Fruit fly (Drosophila melanogaster) whole organism, embryonic: ENCODE measurements around the gene Rtca.

ENCODE experiments used
- Abd-B ChIP-seq: fragments of 200-800 bp; sonication (Bioruptor generic); optimal IDR thresholded peaks from 2 replicates; lab custom pipeline; 2018; ENCODE audit warnings: missing biosample characterization, mild to moderate bottlenecking, missing genetic modification characterization, moderate library complexity
- Antp ChIP-seq: fragments of 200-800 bp; sonication (Bioruptor generic); optimal IDR thresholded peaks from 3 replicates; lab custom pipeline; 2016; ENCODE audit warnings: missing biosample characterization, missing genetic modification characterization
- Atf3 ChIP-seq: fragments of 200-800 bp; sonication (Bioruptor generic); optimal IDR thresholded peaks from 3 replicates; lab custom pipeline; 2016; ENCODE audit warnings: missing biosample characterization, missing genetic modification characterization
- CG10209 ChIP-seq: fragments of 200-800 bp; sonication (Bioruptor generic); optimal IDR thresholded peaks from 3 replicates; lab custom pipeline; 2017; ENCODE audit warnings: missing biosample characterization, mild to moderate bottlenecking, missing genetic modification characterization, missing genetic modification reagents
- CG10366 ChIP-seq: fragments of 200-800 bp; sonication (Bioruptor generic); IDR thresholded peaks from 2 replicates; pipeline ENCODE4 v1.3.6; 2022; ENCODE audit warnings: missing biosample characterization, missing genetic modification characterization
- CG12942 ChIP-seq: fragments of 200-800 bp; sonication (Bioruptor generic); optimal IDR thresholded peaks from 3 replicates; lab custom pipeline; 2016; ENCODE audit warnings: missing biosample characterization, missing genetic modification characterization
- CG14667 ChIP-seq: fragments of 200-800 bp; sonication (Bioruptor generic); IDR thresholded peaks from 2 replicates; pipeline ENCODE4 v1.3.6; 2022; ENCODE audit warnings: missing biosample characterization, missing genetic modification characterization
- CG14860 ChIP-seq: fragments of 200-800 bp; sonication (Bioruptor generic); IDR thresholded peaks from 3 replicates; pipeline ENCODE4 v1.3.6; 2022; ENCODE audit warnings: missing biosample characterization, missing genetic modification characterization; ENCODE audit not compliant: partially characterized antibody
- CG14965 ChIP-seq: fragments of 200-800 bp; sonication (Bioruptor generic); optimal IDR thresholded peaks from 2 replicates; lab custom pipeline; 2016; ENCODE audit warnings: missing biosample characterization, missing genetic modification characterization, borderline replicate concordance
- CG16813 ChIP-seq: fragments of 200-800 bp; sonication (Bioruptor generic); IDR thresholded peaks from 3 replicates; pipeline ENCODE4 v1.3.6; 2022; ENCODE audit warnings: missing biosample characterization, missing genetic modification characterization; ENCODE audit not compliant: partially characterized antibody
- CG2116 ChIP-seq: fragments of 200-800 bp; sonication (Bioruptor generic); optimal IDR thresholded peaks from 3 replicates; lab custom pipeline; 2018; ENCODE audit warnings: missing biosample characterization, mild to moderate bottlenecking, missing genetic modification characterization
- CG2199 ChIP-seq: fragments of 200-800 bp; sonication (Bioruptor generic); IDR thresholded peaks from 3 replicates; pipeline ENCODE4 v1.3.6; 2022; ENCODE audit warnings: missing biosample characterization, missing genetic modification characterization
- CG31224 ChIP-seq: fragments of 200-800 bp; sonication (Bioruptor generic); IDR thresholded peaks from 2 replicates; pipeline ENCODE4 v1.3.6; 2022; ENCODE audit warnings: missing biosample characterization, missing genetic modification characterization
- CG33213 ChIP-seq: fragments of 200-800 bp; sonication (Bioruptor generic); optimal IDR thresholded peaks from 3 replicates; lab custom pipeline; 2016; ENCODE audit warnings: missing biosample characterization, missing genetic modification characterization
- CG3838 ChIP-seq: fragments of 200-800 bp; sonication (Bioruptor generic); optimal IDR thresholded peaks from 3 replicates; lab custom pipeline; 2016; ENCODE audit warnings: missing biosample characterization, missing genetic modification characterization
- CG4707 ChIP-seq: fragments of 200-800 bp; sonication (Bioruptor generic); optimal IDR thresholded peaks from 2 replicates; lab custom pipeline; 2018; ENCODE audit warnings: missing biosample characterization, mild to moderate bottlenecking, missing genetic modification characterization, moderate library complexity
- CG6689 ChIP-seq: fragments of 200-800 bp; sonication (Bioruptor generic); IDR thresholded peaks from 2 replicates; pipeline ENCODE4 v1.3.6; 2022; ENCODE audit warnings: missing biosample characterization, missing genetic modification characterization
- CG6813 ChIP-seq: fragments of 200-800 bp; sonication (Bioruptor generic); optimal IDR thresholded peaks from 2 replicates; lab custom pipeline; 2017; ENCODE audit warnings: missing biosample characterization, missing genetic modification characterization, mild to moderate bottlenecking, moderate library complexity, missing genetic modification reagents
- CG7745 ChIP-seq: fragments of 200-800 bp; sonication (Bioruptor generic); optimal IDR thresholded peaks from 2 replicates; lab custom pipeline; 2018; ENCODE audit warnings: missing biosample characterization, mild to moderate bottlenecking, missing genetic modification characterization, moderate library complexity
- CG9609 ChIP-seq: fragments of 200-800 bp; sonication (Bioruptor generic); optimal IDR thresholded peaks from 3 replicates; lab custom pipeline; 2016; ENCODE audit warnings: missing biosample characterization, missing genetic modification characterization
- CkIIα-i1 ChIP-seq: fragments of 200-800 bp; sonication (Bioruptor generic); IDR thresholded peaks from 2 replicates; pipeline ENCODE4 v1.3.6; 2022; ENCODE audit warnings: missing biosample characterization, missing genetic modification characterization
- CoRest ChIP-seq: fragments of 200-800 bp; sonication (Bioruptor generic); optimal IDR thresholded peaks from 3 replicates; lab custom pipeline; 2018; ENCODE audit warnings: missing biosample characterization, mild to moderate bottlenecking, missing genetic modification characterization, moderate library complexity
- D19B ChIP-seq: fragments of 200-800 bp; sonication (Bioruptor generic); optimal IDR thresholded peaks from 2 replicates; lab custom pipeline; 2017; ENCODE audit warnings: missing biosample characterization, mild to moderate bottlenecking, missing genetic modification characterization
- Dp ChIP-seq: fragments of 200-800 bp; sonication (Bioruptor generic); optimal IDR thresholded peaks from 2 replicates; lab custom pipeline; 2018; ENCODE audit warnings: missing biosample characterization, mild to moderate bottlenecking, missing genetic modification characterization, moderate library complexity
- Fer1 ChIP-seq: fragments of 200-800 bp; sonication (Bioruptor generic); optimal IDR thresholded peaks from 2 replicates; lab custom pipeline; 2017; ENCODE audit warnings: missing biosample characterization, mild to moderate bottlenecking, missing genetic modification characterization
- Fer2 ChIP-seq: fragments of 200-800 bp; sonication (Bioruptor generic); optimal IDR thresholded peaks from 2 replicates; lab custom pipeline; 2018; ENCODE audit warnings: missing biosample characterization, mild to moderate bottlenecking, missing genetic modification characterization, moderate library complexity
- HLH4C ChIP-seq: fragments of 200-800 bp; sonication (Bioruptor generic); IDR thresholded peaks from 3 replicates; pipeline ENCODE4 v1.3.6; 2022; ENCODE audit warnings: missing biosample characterization, missing genetic modification characterization; ENCODE audit not compliant: partially characterized antibody
- HmgZ ChIP-seq: fragments of 200-800 bp; sonication (Bioruptor generic); optimal IDR thresholded peaks from 2 replicates; lab custom pipeline; 2018; ENCODE audit warnings: missing biosample characterization, mild to moderate bottlenecking, missing genetic modification characterization
- Jarid2 ChIP-seq: fragments of 200-800 bp; sonication (Bioruptor generic); optimal IDR thresholded peaks from 3 replicates; lab custom pipeline; 2017; ENCODE audit warnings: mild to moderate bottlenecking, missing biosample characterization, missing genetic modification reagents, missing genetic modification characterization
- Kr ChIP-seq: fragments of 200-800 bp; sonication (Bioruptor generic); optimal IDR thresholded peaks from 2 replicates; lab custom pipeline; 2017; ENCODE audit warnings: missing biosample characterization, mild to moderate bottlenecking, missing genetic modification characterization
- Ravus ChIP-seq: fragments of 200-800 bp; sonication (Bioruptor generic); IDR thresholded peaks from 2 replicates; pipeline ENCODE4 v1.3.6; 2022; ENCODE audit warnings: missing biosample characterization, missing genetic modification characterization
- Sry-β ChIP-seq: fragments of 200-800 bp; sonication (Bioruptor generic); optimal IDR thresholded peaks from 2 replicates; lab custom pipeline; 2018; ENCODE audit warnings: missing biosample characterization, mild to moderate bottlenecking, missing genetic modification characterization, moderate library complexity
- al ChIP-seq: fragments of 200-800 bp; sonication (Bioruptor generic); IDR thresholded peaks from 2 replicates; pipeline ENCODE4 v1.3.6; 2022; ENCODE audit warnings: missing biosample characterization, missing genetic modification characterization
- amos ChIP-seq: fragments of 200-800 bp; sonication (Bioruptor generic); IDR thresholded peaks from 2 replicates; pipeline ENCODE4 v1.3.6; 2022; ENCODE audit warnings: missing biosample characterization, missing genetic modification characterization; ENCODE audit not compliant: partially characterized antibody
- ap ChIP-seq: fragments of 200-800 bp; sonication (Bioruptor generic); IDR thresholded peaks from 2 replicates; pipeline ENCODE4 v1.3.6; 2022; ENCODE audit warnings: missing biosample characterization, missing genetic modification characterization
- az2 ChIP-seq: fragments of 200-800 bp; sonication (Bioruptor generic); optimal IDR thresholded peaks from 3 replicates; lab custom pipeline; 2016; ENCODE audit warnings: missing biosample characterization, missing genetic modification characterization
- chm ChIP-seq: fragments of 200-800 bp; sonication (Bioruptor generic); IDR thresholded peaks from 2 replicates; pipeline ENCODE4 v1.3.6; 2022; ENCODE audit warnings: missing biosample characterization, missing genetic modification characterization
- dmrt11E ChIP-seq: fragments of 200-800 bp; sonication (Bioruptor generic); optimal IDR thresholded peaks from 3 replicates; lab custom pipeline; 2018; ENCODE audit warnings: missing biosample characterization, mild to moderate bottlenecking, missing genetic modification characterization, moderate library complexity
- fd102C ChIP-seq: fragments of 200-800 bp; sonication (Bioruptor generic); optimal IDR thresholded peaks from 2 replicates; lab custom pipeline; 2018; ENCODE audit warnings: missing biosample characterization, mild to moderate bottlenecking, missing genetic modification characterization, moderate library complexity
- fd3F ChIP-seq: fragments of 200-800 bp; sonication (Bioruptor generic); optimal IDR thresholded peaks from 2 replicates; lab custom pipeline; 2018; ENCODE audit warnings: missing biosample characterization, mild to moderate bottlenecking, missing genetic modification characterization, moderate library complexity
- fu2 ChIP-seq: fragments of 200-800 bp; sonication (Bioruptor generic); optimal IDR thresholded peaks from 2 replicates; lab custom pipeline; 2016; ENCODE audit warnings: missing biosample characterization, missing genetic modification characterization
- peb ChIP-seq: fragments of 200-800 bp; sonication (Bioruptor generic); IDR thresholded peaks from 2 replicates; pipeline ENCODE4 v1.3.6; 2022; ENCODE audit warnings: missing biosample characterization, missing genetic modification characterization
- pho ChIP-seq: fragments of 200-800 bp; sonication (Bioruptor generic); optimal IDR thresholded peaks from 2 replicates; lab custom pipeline; 2016; ENCODE audit warnings: missing biosample characterization, missing genetic modification characterization
- pum ChIP-seq: fragments of 200-800 bp; sonication (Bioruptor generic); optimal IDR thresholded peaks from 2 replicates; lab custom pipeline; 2016; ENCODE audit warnings: missing biosample characterization, missing genetic modification characterization
- ranshi ChIP-seq: fragments of 200-800 bp; sonication (Bioruptor generic); IDR thresholded peaks from 2 replicates; pipeline ENCODE4 v1.3.6; 2022; ENCODE audit warnings: missing biosample characterization, missing genetic modification characterization
- repo ChIP-seq: fragments of 200-800 bp; sonication (Bioruptor generic); optimal IDR thresholded peaks from 2 replicates; lab custom pipeline; 2016; ENCODE audit warnings: missing biosample characterization, missing genetic modification characterization
- slbo ChIP-seq: fragments of 200-800 bp; sonication (Bioruptor generic); IDR thresholded peaks from 2 replicates; pipeline ENCODE4 v1.3.6; 2022; ENCODE audit warnings: missing biosample characterization, missing genetic modification characterization
- stwl ChIP-seq: fragments of 200-800 bp; sonication (Bioruptor generic); optimal IDR thresholded peaks from 3 replicates; lab custom pipeline; 2018; ENCODE audit warnings: missing biosample characterization, mild to moderate bottlenecking, missing genetic modification characterization, moderate library complexity
- tna ChIP-seq: fragments of 200-800 bp; sonication (Bioruptor generic); IDR thresholded peaks from 2 replicates; pipeline ENCODE4 v1.3.6; 2022; ENCODE audit warnings: missing biosample characterization, missing genetic modification characterization; ENCODE audit not compliant: partially characterized antibody
- tup ChIP-seq: fragments of 200-800 bp; sonication (Bioruptor generic); optimal IDR thresholded peaks from 2 replicates; lab custom pipeline; 2016; ENCODE audit warnings: missing biosample characterization, mild to moderate bottlenecking, missing genetic modification characterization, moderate library complexity
- zf30C ChIP-seq: fragments of 200-800 bp; sonication (Bioruptor generic); optimal IDR thresholded peaks from 3 replicates; lab custom pipeline; 2018; ENCODE audit warnings: missing biosample characterization, mild to moderate bottlenecking, missing genetic modification characterization

Gene Rtca

DNA sequence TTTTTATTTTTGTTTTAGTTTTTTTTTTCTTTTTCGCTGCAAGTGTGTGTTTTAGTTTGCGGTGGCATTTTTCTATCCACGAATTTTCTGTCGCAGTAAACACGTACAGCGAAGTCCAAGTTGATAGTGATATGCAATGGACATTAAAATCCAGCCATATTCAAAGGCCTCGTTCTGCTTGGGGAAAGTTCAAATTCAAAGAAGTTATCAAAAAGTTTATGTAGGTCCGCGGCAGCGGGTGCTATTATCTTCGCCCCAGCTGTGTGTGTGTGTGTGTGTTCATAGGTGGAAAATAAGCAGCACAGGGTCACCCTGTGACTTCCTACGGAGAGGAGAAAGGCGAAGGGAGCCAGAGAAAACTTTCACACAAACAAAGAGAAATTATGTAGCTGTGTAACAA is 15.3 kb downstream of the Rtca start (continued):
- TF ChIP-seq fu2 (peak; percentile 55), CG33213 (GFP tag; lab: Kevin White, UChicago) (peak; percentile 28), CG14965 (no peak), tup (GFP tag; lab: Kevin White, UChicago) (no peak), pho (GFP tag; lab: Kevin White, UChicago) (no peak), CG2116 (GFP tag; lab: Kevin White, UChicago) (no peak), D19B (GFP tag; lab: Kevin White, UChicago) (no peak), Jarid2 (no peak), Fer2 (tag; lab: Kevin White, UChicago) (no peak), CG14667 (GFP tag; lab: Robert Waterston, UW) (peak; percentile 51), Dp (GFP tag; lab: Kevin White, UChicago) (no peak), CoRest (tag; lab: Kevin White, UChicago) (peak; percentile 64), CG3838 (GFP tag; lab: Kevin White, UChicago) (no peak), Atf3 (GFP tag; lab: Kevin White, UChicago) (peak; percentile 43), HmgZ (tag; lab: Kevin White, UChicago) (peak; percentile 33), ap (GFP tag; lab: Robert Waterston, UW) (peak; percentile 62), Abd-B (GFP tag; lab: Kevin White, UChicago) (peak; percentile 31), CG10366 (peak; percentile 78), chm (GFP tag; lab: Robert Waterston, UW) (peak; percentile 81), stwl (tag; lab: Kevin White, UChicago) (no peak), peb (no peak), CG9609 (GFP tag; lab: Kevin White, UChicago) (peak; percentile 34), dmrt11E (tag; lab: Kevin White, UChicago) (peak; percentile 55), CkIIα-i1 (GFP tag; lab: Robert Waterston, UW) (no peak), CG12942 (peak; percentile 31), CG2199 (GFP tag; lab: Robert Waterston, UW) (0 out of 3 replicates have a peak, but pooled peaks have one; percentile 62), tna (GFP tag; lab: Robert Waterston, UW) (no peak), Antp (GFP tag; lab: Kevin White, UChicago) (peak; percentile 42), ranshi (GFP tag; lab: Robert Waterston, UW) (peak; percentile 57), CG7745 (no peak), az2 (peak; percentile 47), CG14860 (GFP tag; lab: Robert Waterston, UW) (no peak), fd102C (GFP tag; lab: Kevin White, UChicago) (no peak), slbo (peak; percentile 76), al (0 out of 2 replicates have a peak, but pooled peaks have one; percentile 27), Fer1 (GFP tag; lab: Kevin White, UChicago) (peak; percentile 22), zf30C (GFP tag; lab: Kevin White, UChicago) (no peak), repo (peak; percentile 9), fd3F (GFP tag; lab: Kevin White, UChicago) (peak; percentile 18), CG10209 (GFP tag; lab: Kevin White, UChicago) (peak; percentile 40), pum (GFP tag; lab: Kevin White, UChicago) (peak; percentile 36), Ravus (no peak), CG4707 (peak; percentile 65), amos (GFP tag; lab: Robert Waterston, UW) (no peak), CG6813 (GFP tag; lab: Kevin White, UChicago) (no peak), CG6689 (peak; percentile 71), HLH4C (GFP tag; lab: Robert Waterston, UW) (no peak), Kr (GFP tag; lab: Kevin White, UChicago) (no peak), CG31224 (GFP tag; lab: Robert Waterston, UW) (peak; percentile 44; the same call in 1 of the 2 replicates), CG16813 (GFP tag; lab: Robert Waterston, UW) (no peak), Sry-β (GFP tag; lab: Kevin White, UChicago) (no peak)
